Worm (Caenorhabditis elegans) whole organism, mixed stage, embryonic: ENCODE results near the gene Y39A1A.31.

Experiments
- M03D4.4 ChIP-seq: sonication (generic microtip); optimal IDR thresholded peaks from 2 replicates; lab custom pipeline; 2017; ENCODE audit warnings: mild to moderate bottlenecking, missing genetic modification characterization, missing compliant biosample characterization
- bed-3 ChIP-seq: fragments of 200-800 bp; sonication (Bioruptor generic); optimal IDR thresholded peaks from 3 replicates; lab custom pipeline; 2018; ENCODE audit warnings: mild to moderate bottlenecking, missing genetic modification characterization, moderate library complexity, missing compliant biosample characterization
- blmp-1 ChIP-seq: fragments of 150-350 bp; optimal IDR thresholded peaks from 2 replicates; lab custom pipeline; 2014; ENCODE audit warnings: missing biosample characterization, missing genetic modification characterization
- ceh-39 ChIP-seq: fragments of 150-350 bp; optimal IDR thresholded peaks from 2 replicates; lab custom pipeline; 2014; ENCODE audit warnings: missing biosample characterization, missing genetic modification characterization
- ceh-43 ChIP-seq: fragments of 200-800 bp; sonication (Bioruptor generic); optimal IDR thresholded peaks from 2 replicates; lab custom pipeline; 2018; ENCODE audit warnings: mild to moderate bottlenecking, missing genetic modification characterization, moderate library complexity, missing compliant biosample characterization
- ceh-83 ChIP-seq: fragments of 200-800 bp; sonication (Bioruptor generic); optimal IDR thresholded peaks from 2 replicates; lab custom pipeline; 2018; ENCODE audit warnings: mild to moderate bottlenecking, missing genetic modification characterization, missing compliant biosample characterization
- cnd-1 ChIP-seq: fragments of 200-800 bp; sonication (Bioruptor generic); optimal IDR thresholded peaks from 2 replicates; lab custom pipeline; 2018; ENCODE audit warnings: mild to moderate bottlenecking, missing genetic modification characterization, missing compliant biosample characterization
- drap-1 ChIP-seq: fragments of 200-800 bp; sonication (Bioruptor generic); optimal IDR thresholded peaks from 3 replicates; lab custom pipeline; 2018; ENCODE audit warnings: mild to moderate bottlenecking, missing genetic modification characterization, missing compliant biosample characterization
- elt-3 ChIP-seq: fragments of 150-350 bp; optimal IDR thresholded peaks from 2 replicates; lab custom pipeline; 2014; ENCODE audit warnings: missing biosample characterization, missing genetic modification characterization
- flh-1 ChIP-seq: fragments of 200-800 bp; sonication (Bioruptor generic); optimal IDR thresholded peaks from 2 replicates; lab custom pipeline; 2018; ENCODE audit warnings: mild to moderate bottlenecking, missing genetic modification characterization, moderate library complexity, missing compliant biosample characterization
- hlh-1 ChIP-seq: fragments of 150-350 bp; optimal IDR thresholded peaks from 2 replicates; lab custom pipeline; 2014; ENCODE audit warnings: missing biosample characterization, missing genetic modification reagents, missing genetic modification characterization
- lin-13 ChIP-seq: fragments of 150-350 bp; optimal IDR thresholded peaks from 2 replicates; lab custom pipeline; 2014; ENCODE audit warnings: missing biosample characterization, missing genetic modification characterization
- lin-32 ChIP-seq: fragments of 200-800 bp; sonication (Bioruptor generic); optimal IDR thresholded peaks from 2 replicates; lab custom pipeline; 2018; ENCODE audit warnings: mild to moderate bottlenecking, missing genetic modification characterization, missing compliant biosample characterization
- lsy-2 ChIP-seq: fragments of 150-350 bp; optimal IDR thresholded peaks from 2 replicates; lab custom pipeline; 2014; ENCODE audit warnings: missing biosample characterization, missing genetic modification characterization
- mab-5 ChIP-seq: fragments of 150-350 bp; optimal IDR thresholded peaks from 2 replicates; lab custom pipeline; 2014; ENCODE audit warnings: missing biosample characterization, missing genetic modification characterization
- mep-1 ChIP-seq: fragments of 150-350 bp; optimal IDR thresholded peaks from 2 replicates; lab custom pipeline; 2017; ENCODE audit warnings: missing biosample characterization, missing genetic modification reagents, missing genetic modification characterization, inconsistent platforms
- nhr-12 ChIP-seq: fragments of 150-350 bp; optimal IDR thresholded peaks from 2 replicates; lab custom pipeline; 2014; ENCODE audit warnings: missing biosample characterization, missing genetic modification characterization
- nhr-2 ChIP-seq: fragments of 150-350 bp; optimal IDR thresholded peaks from 2 replicates; lab custom pipeline; 2014; ENCODE audit warnings: missing biosample characterization, missing genetic modification characterization
- nhr-237 ChIP-seq: fragments of 150-350 bp; optimal IDR thresholded peaks from 2 replicates; lab custom pipeline; 2014; ENCODE audit warnings: missing biosample characterization, missing genetic modification characterization
- nhr-28 ChIP-seq: fragments of 150-350 bp; optimal IDR thresholded peaks from 2 replicates; lab custom pipeline; 2014; ENCODE audit warnings: missing biosample characterization, missing genetic modification characterization
- pha-4 ChIP-seq: fragments of 150-350 bp; optimal IDR thresholded peaks from 2 replicates; lab custom pipeline; 2018; ENCODE audit warnings: missing biosample characterization, missing genetic modification reagents, missing genetic modification characterization
- sptf-1 ChIP-seq: sonication (generic microtip); optimal IDR thresholded peaks from 2 replicates; lab custom pipeline; 2017; ENCODE audit warnings: mild to moderate bottlenecking, missing genetic modification characterization, moderate library complexity, missing compliant biosample characterization
- tbx-8 ChIP-seq: fragments of 200-800 bp; sonication (Bioruptor generic); optimal IDR thresholded peaks from 2 replicates; lab custom pipeline; 2018; ENCODE audit warnings: mild to moderate bottlenecking, missing genetic modification characterization, moderate library complexity, missing compliant biosample characterization
- unc-120 ChIP-seq: sonication (generic microtip); optimal IDR thresholded peaks from 2 replicates; lab custom pipeline; 2017; ENCODE audit warnings: missing genetic modification characterization, missing compliant biosample characterization; ENCODE audit not compliant: poor library complexity, severe bottlenecking
- unc-39 ChIP-seq: fragments of 150-350 bp; optimal IDR thresholded peaks from 2 replicates; lab custom pipeline; 2014; ENCODE audit warnings: missing biosample characterization, missing genetic modification characterization
- unc-62 ChIP-seq: fragments of 150-350 bp; optimal IDR thresholded peaks from 2 replicates; lab custom pipeline; 2014; ENCODE audit warnings: missing biosample characterization, missing genetic modification reagents, missing genetic modification characterization
- zip-8 ChIP-seq: fragments of 150-350 bp; optimal IDR thresholded peaks from 2 replicates; lab custom pipeline; 2014; ENCODE audit warnings: missing biosample characterization, missing genetic modification characterization
- ztf-11 ChIP-seq: fragments of 150-350 bp; optimal IDR thresholded peaks from 2 replicates; lab custom pipeline; 2014; ENCODE audit warnings: missing biosample characterization, missing genetic modification characterization

The Y39A1A.31 gene

ce11 chrIII:10717479-10717878 lies 28.5 kb upstream of the Y39A1A.31 start:
- TF ChIP-seq hlh-1 (tag; lab: Kevin White, UChicago): no peak
- TF ChIP-seq zip-8 (tag; lab: Kevin White, UChicago): peak; percentile 11

- TF ChIP-seq nhr-28 (tag; lab: Kevin White, UChicago) (no peak), unc-39 (tag; lab: Kevin White, UChicago) (no peak), lsy-2 (tag; lab: Kevin White, UChicago) (no peak), elt-3 (tag; lab: Kevin White, UChicago) (no peak), zip-8 (tag; lab: Kevin White, UChicago) (no peak), ceh-83 (GFP tag; lab: Kevin White, UChicago) (no peak), blmp-1 (tag; lab: Kevin White, UChicago) (no peak), mab-5 (no peak), cnd-1 (tag; lab: Kevin White, UChicago) (no peak), ztf-11 (tag; lab: Kevin White, UChicago) (no peak), nhr-12 (tag; lab: Kevin White, UChicago) (no peak), M03D4.4 (no peak), mep-1 (tag; lab: Kevin White, UChicago) (no peak), nhr-2 (tag; lab: Kevin White, UChicago) (no peak)
Measured at ce11 chrIII:10716091-10716490, 27.1 kb upstream of the Y39A1A.31 start, which contains the start of gene W09D10.4. TSS of gene W09D10.4 (minus strand) at chrIII:10716191.

ce11 chrIII:10714541-10714940 lies 25.6 kb upstream of the Y39A1A.31 start:
- TF ChIP-seq mep-1 (tag; lab: Kevin White, UChicago) (no peak), ceh-43 (GFP tag; lab: Kevin White, UChicago) (no peak), M03D4.4 (no peak), elt-3 (tag; lab: Kevin White, UChicago) (no peak), lin-32 (no peak), unc-39 (tag; lab: Kevin White, UChicago) (no peak), nhr-12 (tag; lab: Kevin White, UChicago) (no peak), pha-4 (tag; lab: Kevin White, UChicago) (no peak), unc-120 (tag; lab: Kevin White, UChicago) (no peak), nhr-28 (tag; lab: Kevin White, UChicago) (no peak), cnd-1 (tag; lab: Kevin White, UChicago) (no peak), sptf-1 (tag; lab: Kevin White, UChicago) (no peak)
- TF ChIP-seq, all 35 proteins: peak for 0

ce11 chrIII:10711192-10711673 lies 22.3 kb upstream of the Y39A1A.31 start, which contains the start of gene W09D10.5:
TSS of gene W09D10.5 (minus strand) at chrIII:10711536.
- TF ChIP-seq cnd-1 (tag; lab: Kevin White, UChicago): no peak
- no peak for TF ChIP-seq unc-39 (tag; lab: Kevin White, UChicago)
- no peak for TF ChIP-seq bed-3
- TF ChIP-seq, all 35 proteins: peak for 0

ce11 chrIII:10709676-10710075 lies 20.7 kb upstream of the Y39A1A.31 start:
- TF ChIP-seq mab-5 (no peak), zip-8 (tag; lab: Kevin White, UChicago) (peak; percentile 93)

- TF ChIP-seq mab-5: no peak
- TF ChIP-seq nhr-237 (tag; lab: Kevin White, UChicago): no peak
- no peak for TF ChIP-seq ceh-39
- TF ChIP-seq tbx-8 (GFP tag; lab: Kevin White, UChicago): no peak
- no peak for TF ChIP-seq M03D4.4
- no peak for TF ChIP-seq bed-3
- TF ChIP-seq pha-4 (tag; lab: Kevin White, UChicago): no peak
- TF ChIP-seq blmp-1 (tag; lab: Kevin White, UChicago): no peak
- no peak for TF ChIP-seq ceh-83 (GFP tag; lab: Kevin White, UChicago)
- no peak for TF ChIP-seq zip-8 (tag; lab: Kevin White, UChicago)
- no peak for TF ChIP-seq unc-39 (tag; lab: Kevin White, UChicago)
- TF ChIP-seq cnd-1 (tag; lab: Kevin White, UChicago): no peak
- no peak for TF ChIP-seq nhr-12 (tag; lab: Kevin White, UChicago)
- TF ChIP-seq ztf-11 (tag; lab: Kevin White, UChicago): no peak
- TF ChIP-seq drap-1 (GFP tag; lab: Kevin White, UChicago): no peak
- TF ChIP-seq nhr-28 (tag; lab: Kevin White, UChicago): no peak
- no peak for TF ChIP-seq mep-1 (tag; lab: Kevin White, UChicago)
- no peak for TF ChIP-seq lin-13 (tag; lab: Kevin White, UChicago)
- TF ChIP-seq flh-1 (GFP tag; lab: Kevin White, UChicago): no peak
- TF ChIP-seq unc-62 (GFP tag; lab: Kevin White, UChicago): no peak
- TF ChIP-seq, all 35 proteins: peak for 0
Measured at ce11 chrIII:10708484-10708883, 19.5 kb upstream of the Y39A1A.31 start.
